Worm (Caenorhabditis elegans) whole organism, L1 larva: ENCODE results near the gene F27B10.1.

ENCODE experiments used
- C04F5.9 ChIP-seq: sonication (generic microtip); optimal IDR thresholded peaks from 2 replicates; lab custom pipeline; 2016; ENCODE audit warnings: missing genetic modification characterization, missing compliant biosample characterization
- C34B4.2 ChIP-seq: sonication (generic microtip); optimal IDR thresholded peaks from 2 replicates; lab custom pipeline; 2017; ENCODE audit warnings: mild to moderate bottlenecking, missing genetic modification characterization, missing compliant biosample characterization
- aly-2 ChIP-seq: fragments of 150-350 bp; optimal IDR thresholded peaks from 2 replicates; lab custom pipeline; 2014; ENCODE audit warnings: missing biosample characterization, missing genetic modification characterization
- blmp-1 ChIP-seq: fragments of 150-350 bp; optimal IDR thresholded peaks from 2 replicates; lab custom pipeline; 2014; ENCODE audit warnings: missing biosample characterization, missing genetic modification characterization
- ceh-88 ChIP-seq: fragments of 200-800 bp; sonication (Bioruptor generic); IDR thresholded peaks from 2 replicates; pipeline ENCODE4 v1.3.6; 2022; ENCODE audit warnings: missing genetic modification characterization, missing compliant biosample characterization
- ceh-90 ChIP-seq: sonication (generic microtip); optimal IDR thresholded peaks from 2 replicates; lab custom pipeline; 2016; ENCODE audit warnings: missing genetic modification characterization, missing compliant biosample characterization
- efl-1 ChIP-seq, 4 experiments: fragments of 150-350 bp; optimal IDR thresholded peaks in 3 of 4; peaks in 1 of 4; 1 replicate in 1 of 4; 2 replicates in 3 of 4; lab custom pipeline; 2014; ENCODE audit warnings: missing biosample characterization in 2 of 4, missing genetic modification characterization in 2 of 4, missing genetic modification reagents in 2 of 4
- efl-3 ChIP-seq: fragments of 200-800 bp; sonication (Bioruptor generic); optimal IDR thresholded peaks from 2 replicates; lab custom pipeline; 2018; ENCODE audit warnings: mild to moderate bottlenecking, missing genetic modification characterization, missing compliant biosample characterization
- egl-13 ChIP-seq: sonication (generic microtip); optimal IDR thresholded peaks from 2 replicates; lab custom pipeline; 2016; ENCODE audit warnings: missing genotype, missing genetic modification reagents, missing genetic modification characterization, missing compliant biosample characterization
- egl-27 ChIP-seq, 2 experiments: fragments of 150-350 bp in 1 of 2; sonication (generic microtip); optimal IDR thresholded peaks; 3 replicates each; lab custom pipeline; 2017 to 2018; ENCODE audit warnings: missing biosample characterization in 2 of 2, missing genetic modification characterization in 2 of 2, missing genetic modification reagents in 2 of 2
- ets-5 ChIP-seq: fragments of 200-800 bp; sonication (Bioruptor generic); IDR thresholded peaks from 2 replicates; pipeline ENCODE4 v1.3.6; 2022; ENCODE audit warnings: missing genetic modification characterization, missing compliant biosample characterization
- grh-1 ChIP-seq: fragments of 200-800 bp; sonication (Bioruptor generic); IDR thresholded peaks from 2 replicates; pipeline ENCODE4 v1.3.6; 2022; ENCODE audit warnings: missing genetic modification reagents, missing genetic modification characterization, missing compliant biosample characterization
- hpl-2 ChIP-seq: fragments of 150-350 bp; optimal IDR thresholded peaks from 2 replicates; lab custom pipeline; 2014; ENCODE audit warnings: missing biosample characterization, missing genetic modification reagents, missing genetic modification characterization
- lin-15B ChIP-seq: fragments of 150-350 bp; sonication (generic microtip); optimal IDR thresholded peaks from 3 replicates; lab custom pipeline; 2014; ENCODE audit warnings: missing biosample characterization, missing genetic modification characterization
- lin-35 ChIP-seq, 2 experiments: fragments of 150-350 bp; optimal IDR thresholded peaks; 2 replicates each; lab custom pipeline; 2014; ENCODE audit warnings: missing biosample characterization in 2 of 2, missing genetic modification characterization in 2 of 2, missing genetic modification reagents in 2 of 2
- lin-39 ChIP-seq: fragments of 150-350 bp; optimal IDR thresholded peaks from 2 replicates; lab custom pipeline; 2014; ENCODE audit warnings: missing biosample characterization, missing genetic modification reagents, missing genetic modification characterization
- lir-3 ChIP-seq: sonication (generic microtip); optimal IDR thresholded peaks from 2 replicates; lab custom pipeline; 2016; ENCODE audit warnings: mild to moderate bottlenecking, missing genetic modification characterization, moderate library complexity, missing compliant biosample characterization; ENCODE audit not compliant: poor library complexity
- mab-9 ChIP-seq: fragments of 200-800 bp; sonication (Bioruptor generic); IDR thresholded peaks from 2 replicates; pipeline ENCODE4 v1.3.6; 2022; ENCODE audit warnings: missing genetic modification reagents, missing genetic modification characterization, missing compliant biosample characterization
- mdl-1 ChIP-seq, 2 experiments: fragments of 150-350 bp; optimal IDR thresholded peaks; 2 replicates each; lab custom pipeline; 2014 to 2017; ENCODE audit warnings: missing biosample characterization in 2 of 2, missing genetic modification characterization in 2 of 2, inconsistent platforms in 1 of 2
- mef-2 ChIP-seq: fragments of 150-350 bp; optimal IDR thresholded peaks from 2 replicates; lab custom pipeline; 2014; ENCODE audit warnings: missing biosample characterization, missing genetic modification characterization
- nhr-71 ChIP-seq: sonication (generic microtip); optimal IDR thresholded peaks from 2 replicates; lab custom pipeline; 2016; ENCODE audit warnings: mild to moderate bottlenecking, missing genetic modification characterization, moderate library complexity, missing compliant biosample characterization
- nhr-84 ChIP-seq: sonication (generic microtip); optimal IDR thresholded peaks from 2 replicates; lab custom pipeline; 2017; ENCODE audit warnings: missing biosample characterization, missing genetic modification characterization
- nhr-85 ChIP-seq: sonication (generic microtip); peaks from one replicate; lab custom pipeline; 2016; ENCODE audit warnings: missing genetic modification characterization, inconsistent platforms, missing compliant biosample characterization
- pag-3 ChIP-seq: sonication (generic microtip); optimal IDR thresholded peaks from 2 replicates; lab custom pipeline; 2017; ENCODE audit warnings: missing genetic modification characterization, mild to moderate bottlenecking, missing compliant biosample characterization, antibody characterized with exemption, borderline replicate concordance; ENCODE audit not compliant: insufficient read depth
- rnt-1 ChIP-seq: sonication (generic microtip); optimal IDR thresholded peaks from 2 replicates; lab custom pipeline; 2016; ENCODE audit warnings: mild to moderate bottlenecking, missing genetic modification characterization, moderate library complexity, missing compliant biosample characterization
- skn-1 ChIP-seq: fragments of 150-350 bp; optimal IDR thresholded peaks from 2 replicates; lab custom pipeline; 2014; ENCODE audit warnings: missing biosample characterization, missing genetic modification characterization
- snpc-4 ChIP-seq: fragments of 150-350 bp; optimal IDR thresholded peaks from 2 replicates; lab custom pipeline; 2014; ENCODE audit warnings: missing biosample characterization, missing genetic modification characterization
- snu-23 ChIP-seq: sonication (generic microtip); optimal IDR thresholded peaks from 2 replicates; lab custom pipeline; 2016; ENCODE audit warnings: missing genetic modification characterization, missing compliant biosample characterization
- sox-4 ChIP-seq: sonication (generic microtip); optimal IDR thresholded peaks from 2 replicates; lab custom pipeline; 2016; ENCODE audit warnings: missing genetic modification characterization, missing compliant biosample characterization
- swsn-7 ChIP-seq: sonication (generic microtip); optimal IDR thresholded peaks from 2 replicates; lab custom pipeline; 2016; ENCODE audit warnings: missing genetic modification characterization, missing compliant biosample characterization
- tbx-2 ChIP-seq: sonication (generic microtip); optimal IDR thresholded peaks from 2 replicates; lab custom pipeline; 2016; ENCODE audit warnings: missing genetic modification characterization, missing compliant biosample characterization
- unc-30 ChIP-seq: sonication (generic microtip); optimal IDR thresholded peaks from 2 replicates; lab custom pipeline; 2017; ENCODE audit warnings: missing biosample characterization, missing genetic modification characterization
- unc-62 ChIP-seq: fragments of 150-350 bp; optimal IDR thresholded peaks from 2 replicates; lab custom pipeline; 2014; ENCODE audit warnings: missing biosample characterization, missing genetic modification reagents, missing genetic modification characterization
- unc-86 ChIP-seq: sonication (generic microtip); optimal IDR thresholded peaks from 2 replicates; lab custom pipeline; 2016; ENCODE audit warnings: missing genetic modification characterization, missing compliant biosample characterization
- vab-15 ChIP-seq: sonication (generic microtip); optimal IDR thresholded peaks from 2 replicates; lab custom pipeline; 2017; ENCODE audit warnings: missing genotype, mild to moderate bottlenecking, missing genetic modification characterization, missing compliant biosample characterization
- xbp-1 ChIP-seq: sonication (generic microtip); optimal IDR thresholded peaks from 2 replicates; lab custom pipeline; 2016; ENCODE audit warnings: missing genetic modification characterization, missing compliant biosample characterization
- zip-4 ChIP-seq: fragments of 200-800 bp; sonication (Bioruptor generic); optimal IDR thresholded peaks from 2 replicates; lab custom pipeline; 2018; ENCODE audit warnings: mild to moderate bottlenecking, missing genetic modification characterization, moderate library complexity, missing compliant biosample characterization
- ztf-11 ChIP-seq, 2 experiments: sonication (generic microtip); optimal IDR thresholded peaks; 2 replicates each; lab custom pipeline; 2016 to 2017; ENCODE audit warnings: missing genetic modification characterization in 2 of 2, missing biosample characterization in 1 of 2, missing compliant biosample characterization in 1 of 2

Gene F27B10.1

ce11 chrV:7060396-7060795 is 12.0 kb upstream of the F27B10.1 start, which contains the start of the genes Y57E12AL.6 and Y57E12AL.1 (continued):
- TF ChIP-seq egl-27 (tag; optimal IDR thresholded peaks at IDR 0.05; lab: Kevin White, UChicago) (no peak), nhr-71 (tag; lab: Kevin White, UChicago) (peak; percentile 90), hpl-2 (GFP tag; lab: Kevin White, UChicago) (peak; percentile 16), lir-3 (tag; lab: Kevin White, UChicago) (peak; percentile 41), aly-2 (peak; percentile 61), egl-13 (tag; lab: Kevin White, UChicago) (peak; percentile 13), ceh-88 (GFP tag; lab: Robert Waterston, UW) (no peak), unc-86 (peak; percentile 47), xbp-1 (tag; lab: Kevin White, UChicago) (peak; percentile 87), snu-23 (peak; percentile 94), rnt-1 (peak; percentile 89), grh-1 (GFP tag; lab: Robert Waterston, UW) (peak; percentile 84), sox-4 (tag; lab: Kevin White, UChicago) (peak; percentile 61), blmp-1 (tag; lab: Kevin White, UChicago) (peak; percentile 76), nhr-84 (no peak), unc-62 (no peak), nhr-85 (tag; lab: Kevin White, UChicago) (peak; percentile 95), C04F5.9 (no peak), zip-4 (GFP tag; lab: Kevin White, UChicago) (no peak), efl-1 (optimal IDR thresholded peaks at IDR 0.05; lab: Kevin White, UChicago) (peak; percentile 85 to 86), efl-1 (GFP tag; optimal IDR thresholded peaks at IDR 0.05 in 1 of 2; lab: Kevin White, UChicago) (peak; percentile 81 to 98), mdl-1 (tag; optimal IDR thresholded peaks at IDR 0.05; lab: Kevin White, UChicago) (peak in 1 of 2 experiments; percentile 91), skn-1 (tag; lab: Kevin White, UChicago) (peak; percentile 96), vab-15 (no peak), unc-30 (no peak), C34B4.2 (tag; lab: Kevin White, UChicago) (no peak), pag-3 (tag; lab: Kevin White, UChicago) (no peak), mab-9 (peak; percentile 46; the same call in 1 of the 2 replicates), tbx-2 (tag; lab: Kevin White, UChicago) (peak; percentile 83), lin-39 (peak; percentile 39), ceh-90 (no peak), efl-3 (GFP tag; lab: Kevin White, UChicago) (no peak)

DNA sequence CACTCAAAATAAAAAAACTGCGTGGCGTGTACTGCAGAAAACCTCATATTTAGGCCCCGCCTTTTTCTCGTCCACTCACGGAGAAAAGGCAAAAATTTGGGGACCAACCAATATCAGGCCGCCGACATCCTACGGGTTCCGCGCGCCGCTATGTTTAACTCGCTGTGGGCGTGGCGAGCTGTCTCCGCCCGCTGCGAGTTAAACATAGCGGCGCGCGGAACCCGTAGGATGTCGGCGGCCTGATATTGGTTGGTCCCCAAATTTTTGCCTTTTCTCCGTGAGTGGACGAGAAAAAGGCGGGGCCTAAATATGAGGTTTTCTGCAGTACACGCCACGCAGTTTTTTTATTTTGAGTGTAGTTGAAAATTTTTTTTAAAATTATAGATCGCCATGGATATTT is 9.6 kb upstream of the F27B10.1 start, which contains the start of gene tmem-258:
tmem-258 (plus strand) TSS at position 385 of the 400 bp plus-strand sequence.
- peak; percentile 42 for TF ChIP-seq snpc-4

ce11 chrV:7065226-7065625 is 7.2 kb upstream of the F27B10.1 start, which contains the start of gene Y57E12AR.1:
Y57E12AR.1 (minus strand) TSS chrV:7065326.
- no peak for TF ChIP-seq swsn-7
- TF ChIP-seq hpl-2 (GFP tag; lab: Kevin White, UChicago), result no peak
- TF ChIP-seq mef-2 (tag; lab: Kevin White, UChicago), result no peak
- TF ChIP-seq tbx-2 (tag; lab: Kevin White, UChicago), result no peak
- no peak for TF ChIP-seq lin-15B (tag; lab: Kevin White, UChicago)
- TF ChIP-seq ets-5 (GFP tag; lab: Robert Waterston, UW), result no peak
- TF ChIP-seq vab-15, result no peak
- TF ChIP-seq blmp-1 (tag; lab: Kevin White, UChicago), result no peak
- TF ChIP-seq lin-35 (GFP tag; optimal IDR thresholded peaks at IDR 0.05; lab: Kevin White, UChicago), result no peak
- no peak for TF ChIP-seq ztf-11 (tag; optimal IDR thresholded peaks at IDR 0.05; lab: Kevin White, UChicago)
